Fruit fly (Drosophila melanogaster) whole organism, embryonic: ENCODE results near the gene CG42828.
A peak's percentile ranks its signal among the peaks of the same experiment; 100 is the strongest.

ENCODE experiments used
- BEAF-32 ChIP-seq: fragments of 200-800 bp; sonication (Bioruptor generic); optimal IDR thresholded peaks from 3 replicates; lab custom pipeline; 2017; ENCODE audit warnings: missing biosample characterization, missing genetic modification characterization, mild to moderate bottlenecking, moderate library complexity, missing genetic modification reagents
- Blimp-1 ChIP-seq: fragments of 200-800 bp; sonication (Bioruptor generic); optimal IDR thresholded peaks from 3 replicates; lab custom pipeline; 2018; ENCODE audit warnings: missing biosample characterization, missing genetic modification characterization, mild to moderate bottlenecking, moderate library complexity, missing genetic modification reagents
- CG10209 ChIP-seq: fragments of 200-800 bp; sonication (Bioruptor generic); optimal IDR thresholded peaks from 3 replicates; lab custom pipeline; 2017; ENCODE audit warnings: missing biosample characterization, mild to moderate bottlenecking, missing genetic modification characterization, missing genetic modification reagents
- CG11723 ChIP-seq: fragments of 200-800 bp; sonication (Bioruptor generic); optimal IDR thresholded peaks from 2 replicates; lab custom pipeline; 2017; ENCODE audit warnings: missing biosample characterization, mild to moderate bottlenecking, missing genetic modification characterization
- CG1233 ChIP-seq: fragments of 200-800 bp; sonication (Bioruptor generic); optimal IDR thresholded peaks from 4 replicates; lab custom pipeline; 2018; ENCODE audit warnings: missing biosample characterization, mild to moderate bottlenecking, missing genetic modification characterization
- CG12942 ChIP-seq: fragments of 200-800 bp; sonication (Bioruptor generic); optimal IDR thresholded peaks from 3 replicates; lab custom pipeline; 2016; ENCODE audit warnings: missing biosample characterization, missing genetic modification characterization
- CG1602 ChIP-seq: fragments of 200-800 bp; sonication (Bioruptor generic); optimal IDR thresholded peaks from 3 replicates; lab custom pipeline; 2016; ENCODE audit warnings: missing biosample characterization, missing genetic modification characterization
- CG17385 ChIP-seq: fragments of 200-800 bp; sonication (Bioruptor generic); optimal IDR thresholded peaks from 3 replicates; lab custom pipeline; 2018; ENCODE audit warnings: missing biosample characterization, mild to moderate bottlenecking, missing genetic modification characterization
- CG17568 ChIP-seq: fragments of 200-800 bp; sonication (Bioruptor generic); optimal IDR thresholded peaks from 2 replicates; lab custom pipeline; 2018; ENCODE audit warnings: missing biosample characterization, mild to moderate bottlenecking, missing genetic modification characterization, moderate library complexity
- CG1792 ChIP-seq: fragments of 200-800 bp; sonication (Bioruptor generic); optimal IDR thresholded peaks from 2 replicates; lab custom pipeline; 2016; ENCODE audit warnings: missing biosample characterization, missing genetic modification characterization
- CG31365 ChIP-seq: fragments of 200-800 bp; sonication (Bioruptor generic); optimal IDR thresholded peaks from 2 replicates; lab custom pipeline; 2018; ENCODE audit warnings: missing biosample characterization, mild to moderate bottlenecking, missing genetic modification characterization
- CG31441 ChIP-seq: fragments of 200-800 bp; sonication (Bioruptor generic); IDR thresholded peaks from 2 replicates; pipeline ENCODE4 v1.3.6; 2022; ENCODE audit warnings: missing biosample characterization, missing genetic modification characterization
- CG33213 ChIP-seq: fragments of 200-800 bp; sonication (Bioruptor generic); optimal IDR thresholded peaks from 3 replicates; lab custom pipeline; 2016; ENCODE audit warnings: missing biosample characterization, missing genetic modification characterization
- CG3838 ChIP-seq: fragments of 200-800 bp; sonication (Bioruptor generic); optimal IDR thresholded peaks from 3 replicates; lab custom pipeline; 2016; ENCODE audit warnings: missing biosample characterization, missing genetic modification characterization
- CG5180 ChIP-seq: fragments of 200-800 bp; sonication (Bioruptor generic); optimal IDR thresholded peaks from 3 replicates; lab custom pipeline; 2017; ENCODE audit warnings: missing biosample characterization, missing genetic modification characterization, mild to moderate bottlenecking, moderate library complexity, missing genetic modification reagents
- CG5953 ChIP-seq: fragments of 200-800 bp; sonication (Bioruptor generic); IDR thresholded peaks from 2 replicates; pipeline ENCODE4 v1.3.6; 2022; ENCODE audit warnings: missing biosample characterization, missing genetic modification characterization
- CG9609 ChIP-seq: fragments of 200-800 bp; sonication (Bioruptor generic); optimal IDR thresholded peaks from 3 replicates; lab custom pipeline; 2016; ENCODE audit warnings: missing biosample characterization, missing genetic modification characterization
- Dek ChIP-seq: fragments of 200-800 bp; sonication (Bioruptor generic); optimal IDR thresholded peaks from 3 replicates; lab custom pipeline; 2019; ENCODE audit warnings: missing biosample characterization, mild to moderate bottlenecking, missing genetic modification characterization, moderate library complexity
- Dfd ChIP-seq, 2 experiments: fragments of >200 bp; optimal IDR thresholded peaks; 2 replicates each; lab custom pipeline; 2017; ENCODE audit warnings: missing biosample characterization in 2 of 2, missing genetic modification characterization in 2 of 2
- Dip3 ChIP-seq: fragments of 200-800 bp; sonication (Bioruptor generic); optimal IDR thresholded peaks from 3 replicates; lab custom pipeline; 2016; ENCODE audit warnings: missing biosample characterization, missing genetic modification characterization
- Gug ChIP-seq: fragments of 200-800 bp; sonication (Bioruptor generic); IDR thresholded peaks from 4 replicates; pipeline ENCODE4 v1.3.6; 2022; ENCODE audit warnings: missing biosample characterization, missing genetic modification characterization
- HLHmδ ChIP-seq: fragments of 200-800 bp; sonication (Bioruptor generic); optimal IDR thresholded peaks from 2 replicates; lab custom pipeline; 2018; ENCODE audit warnings: missing biosample characterization, mild to moderate bottlenecking, missing genetic modification characterization, moderate library complexity
- Hr78 ChIP-seq, 2 experiments: fragments of 200-800 bp in 1 of 2; fragments of >200 bp in 1 of 2; sonication (Bioruptor generic) in 1 of 2; optimal IDR thresholded peaks; 2 replicates each; lab custom pipeline; 2017 to 2019; ENCODE audit warnings: missing biosample characterization in 2 of 2, missing genetic modification characterization in 2 of 2, mild to moderate bottlenecking in 1 of 2, moderate library complexity in 1 of 2
- MBD-R2 ChIP-seq: fragments of 200-800 bp; sonication (Bioruptor generic); IDR thresholded peaks from 2 replicates; pipeline ENCODE4 v1.3.6; 2022; ENCODE audit warnings: missing biosample characterization, missing genetic modification characterization
- MTF-1 ChIP-seq: fragments of 200-800 bp; sonication (Bioruptor generic); optimal IDR thresholded peaks from 2 replicates; lab custom pipeline; 2018; ENCODE audit warnings: missing biosample characterization, mild to moderate bottlenecking, missing genetic modification characterization, borderline replicate concordance
- Med ChIP-seq: fragments of 200-800 bp; sonication (Bioruptor generic); peaks from one replicate; lab custom pipeline; 2016; ENCODE audit warnings: missing biosample characterization, missing genetic modification characterization, mild to moderate bottlenecking, inconsistent platforms, moderate library complexity
- NK7.1 ChIP-seq: fragments of 200-800 bp; sonication (Bioruptor generic); optimal IDR thresholded peaks from 3 replicates; lab custom pipeline; 2016; ENCODE audit warnings: missing biosample characterization, missing genetic modification characterization
- Oli ChIP-seq: fragments of 200-800 bp; sonication (Bioruptor generic); optimal IDR thresholded peaks from 2 replicates; lab custom pipeline; 2018; ENCODE audit warnings: missing biosample characterization, mild to moderate bottlenecking, missing genetic modification characterization, moderate library complexity
- Rx ChIP-seq: fragments of 200-800 bp; sonication (Bioruptor generic); IDR thresholded peaks from 2 replicates; pipeline ENCODE4 v1.3.6; 2022; ENCODE audit warnings: missing biosample characterization, missing genetic modification characterization
- Spps ChIP-seq: fragments of 200-800 bp; sonication (Bioruptor generic); optimal IDR thresholded peaks from 2 replicates; lab custom pipeline; 2018; ENCODE audit warnings: missing biosample characterization, mild to moderate bottlenecking, missing genetic modification characterization
- Sry-δ ChIP-seq: fragments of 200-800 bp; sonication (Bioruptor generic); optimal IDR thresholded peaks from 2 replicates; lab custom pipeline; 2016; ENCODE audit warnings: missing biosample characterization, missing genetic modification characterization
- Taf1 ChIP-seq: fragments of 200-800 bp; sonication (Bioruptor generic); IDR thresholded peaks from 2 replicates; pipeline ENCODE4 v1.3.6; 2022; ENCODE audit warnings: missing biosample characterization, missing genetic modification characterization
- bsh ChIP-seq, 2 experiments: fragments of 200-800 bp; sonication (Bioruptor generic); optimal IDR thresholded peaks; 2 replicates each; lab custom pipeline; 2017 to 2018; ENCODE audit warnings: mild to moderate bottlenecking in 2 of 2, missing biosample characterization in 2 of 2, missing genetic modification characterization in 2 of 2, moderate library complexity in 1 of 2
- crol ChIP-seq: fragments of 200-800 bp; sonication (Bioruptor generic); IDR thresholded peaks from 2 replicates; pipeline ENCODE4 v1.3.6; 2022; ENCODE audit warnings: missing biosample characterization, missing genetic modification characterization
- fru ChIP-seq: fragments of >200 bp; optimal IDR thresholded peaks from 2 replicates; lab custom pipeline; 2017
- fu2 ChIP-seq: fragments of 200-800 bp; sonication (Bioruptor generic); optimal IDR thresholded peaks from 2 replicates; lab custom pipeline; 2016; ENCODE audit warnings: missing biosample characterization, missing genetic modification characterization
- h ChIP-seq: fragments of >200 bp; optimal IDR thresholded peaks from 2 replicates; lab custom pipeline; 2017
- ham ChIP-seq: fragments of 200-800 bp; sonication (Bioruptor generic); IDR thresholded peaks from 2 replicates; pipeline ENCODE4 v1.3.6; 2022; ENCODE audit warnings: missing biosample characterization, missing genetic modification characterization
- insv ChIP-seq, 2 experiments: fragments of 200-800 bp; sonication (Bioruptor generic); optimal IDR thresholded peaks; 3 replicates each; lab custom pipeline; 2016 to 2018; ENCODE audit warnings: missing biosample characterization in 2 of 2, missing genetic modification characterization in 2 of 2
- kay ChIP-seq: fragments of 200-800 bp; sonication (Bioruptor generic); optimal IDR thresholded peaks from 2 replicates; lab custom pipeline; 2016; ENCODE audit warnings: missing biosample characterization, missing genetic modification characterization
- nerfin-1 ChIP-seq: fragments of 200-800 bp; sonication (Bioruptor generic); optimal IDR thresholded peaks from 3 replicates; lab custom pipeline; 2019; ENCODE audit warnings: missing biosample characterization, mild to moderate bottlenecking, missing genetic modification characterization, moderate library complexity
- pb ChIP-seq: fragments of 200-800 bp; sonication (Bioruptor generic); optimal IDR thresholded peaks from 3 replicates; lab custom pipeline; 2016; ENCODE audit warnings: missing biosample characterization, missing genetic modification characterization
- pum ChIP-seq: fragments of 200-800 bp; sonication (Bioruptor generic); optimal IDR thresholded peaks from 2 replicates; lab custom pipeline; 2016; ENCODE audit warnings: missing biosample characterization, missing genetic modification characterization
- slbo ChIP-seq: fragments of 200-800 bp; sonication (Bioruptor generic); IDR thresholded peaks from 2 replicates; pipeline ENCODE4 v1.3.6; 2022; ENCODE audit warnings: missing biosample characterization, missing genetic modification characterization
- tap ChIP-seq: fragments of 200-800 bp; optimal IDR thresholded peaks from 3 replicates; lab custom pipeline; 2019; ENCODE audit warnings: missing biosample characterization, mild to moderate bottlenecking, missing genetic modification characterization, moderate library complexity
- tna ChIP-seq: fragments of 200-800 bp; sonication (Bioruptor generic); IDR thresholded peaks from 2 replicates; pipeline ENCODE4 v1.3.6; 2022; ENCODE audit warnings: missing biosample characterization, missing genetic modification characterization; ENCODE audit not compliant: partially characterized antibody
- usp ChIP-seq: fragments of >200 bp; optimal IDR thresholded peaks from 2 replicates; lab custom pipeline; 2017; ENCODE audit warnings: missing biosample characterization, missing genetic modification characterization
- vfl ChIP-seq: fragments of 200-800 bp; sonication (Bioruptor generic); optimal IDR thresholded peaks from 2 replicates; lab custom pipeline; 2016; ENCODE audit warnings: missing biosample characterization, missing genetic modification characterization
- wor ChIP-seq: fragments of 200-800 bp; sonication (Bioruptor generic); IDR thresholded peaks from 2 replicates; pipeline ENCODE4 v1.3.6; 2022; ENCODE audit warnings: missing biosample characterization, missing genetic modification characterization
- yki ChIP-seq: fragments of >200 bp; optimal IDR thresholded peaks from 3 replicates; lab custom pipeline; 2018
- zen2 ChIP-seq: fragments of 200-800 bp; sonication (Bioruptor generic); IDR thresholded peaks from 3 replicates; pipeline ENCODE4 v1.3.6; 2022; ENCODE audit warnings: missing biosample characterization, missing genetic modification characterization; ENCODE audit not compliant: partially characterized antibody

Gene CG42828

dm6 chr3R:23333334-23334035 is 40.0 kb upstream of the CG42828 start (continued):
- TF ChIP-seq crol (GFP tag; lab: Robert Waterston, UW) (peak; percentile 93), CG31441 (peak; percentile 71), fru (no peak), MTF-1 (GFP tag; lab: Kevin White, UChicago) (no peak), BEAF-32 (no peak), zen2 (GFP tag; lab: Robert Waterston, UW) (no peak), pb (GFP tag; lab: Kevin White, UChicago) (no peak), Oli (tag; lab: Kevin White, UChicago) (peak; percentile 65), CG31365 (tag; lab: Kevin White, UChicago) (no peak), vfl (no peak), kay (GFP tag; lab: Kevin White, UChicago) (no peak), Taf1 (GFP tag; lab: Robert Waterston, UW) (no peak), tap (tag; lab: Kevin White, UChicago) (peak; percentile 54), CG11723 (GFP tag; lab: Kevin White, UChicago) (peak; percentile 8), NK7.1 (GFP tag; lab: Kevin White, UChicago) (no peak), usp (GFP tag; lab: Kevin White, UChicago) (no peak), CG9609 (GFP tag; lab: Kevin White, UChicago) (no peak), Dfd (GFP tag; optimal IDR thresholded peaks at IDR 0.05; lab: Kevin White, UChicago) (no peak), HLHmδ (no peak), Hr78 (GFP tag; optimal IDR thresholded peaks at IDR 0.05; lab: Kevin White, UChicago) (peak in 1 of 2 experiments; percentile 11), fu2 (GFP tag; lab: Kevin White, UChicago) (no peak), CG10209 (GFP tag; lab: Kevin White, UChicago) (peak; percentile 60), CG5953 (no peak), CG3838 (GFP tag; lab: Kevin White, UChicago) (no peak), Blimp-1 (peak; percentile 56), slbo (GFP tag; lab: Robert Waterston, UW) (no peak), tna (GFP tag; lab: Robert Waterston, UW) (no peak), wor (GFP tag; lab: Robert Waterston, UW) (no peak), insv (GFP tag; optimal IDR thresholded peaks at IDR 0.05; lab: Kevin White, UChicago) (no peak), Sry-δ (peak; percentile 9), Dek (tag; lab: Kevin White, UChicago) (no peak), CG17385 (no peak), MBD-R2 (GFP tag; lab: Robert Waterston, UW) (no peak), Gug (GFP tag; lab: Robert Waterston, UW) (no peak), CG33213 (GFP tag; lab: Kevin White, UChicago) (peak; percentile 20), CG17568 (peak; percentile 40), CG1602 (GFP tag; lab: Kevin White, UChicago) (peak; percentile 30), Med (peak; percentile 52), yki (lab: Kevin White, UChicago) (no peak), Dip3 (GFP tag; lab: Kevin White, UChicago) (no peak), Spps (tag; lab: Kevin White, UChicago) (peak; percentile 23), Rx (GFP tag; lab: Robert Waterston, UW) (no peak), CG1233 (peak; percentile 4), bsh (GFP tag; optimal IDR thresholded peaks at IDR 0.05; lab: Kevin White, UChicago) (peak in 1 of 2 experiments; percentile 76), nerfin-1 (peak; percentile 38), CG12942 (GFP tag; lab: Kevin White, UChicago) (no peak), CG1792 (GFP tag; lab: Kevin White, UChicago) (peak; percentile 31), CG5180 (GFP tag; lab: Kevin White, UChicago) (peak; percentile 34), pum (GFP tag; lab: Kevin White, UChicago) (peak; percentile 34), h (lab: Kevin White, UChicago) (no peak), ham (GFP tag; lab: Robert Waterston, UW) (no peak)
